Fruit fly (Drosophila melanogaster): ENCODE measurements around the gene CG9029.

DNA sequence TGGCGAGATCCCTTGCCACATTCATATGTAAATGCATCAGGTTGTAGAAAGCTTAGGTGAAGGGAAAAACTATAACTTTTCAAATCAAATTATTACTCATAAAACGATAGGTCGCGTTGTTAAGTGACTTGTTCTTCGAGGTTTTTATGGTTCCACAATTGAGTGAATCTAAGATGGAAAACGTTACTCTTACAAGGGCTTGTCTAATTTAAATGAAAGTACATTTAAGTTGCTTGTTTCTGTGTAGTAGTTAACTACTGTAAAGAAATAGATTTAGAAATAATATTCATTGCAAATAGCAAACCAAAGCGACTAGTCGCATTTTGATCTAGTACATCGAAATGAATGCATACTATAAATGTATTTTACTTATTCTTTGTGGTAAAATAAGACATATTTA is 2.4 kb upstream of the CG9029 start, which contains the start of gene CG44574:
- TF ChIP-seq CG8478 (optimal IDR thresholded peaks at IDR 0.05) (no peak), CTCF (optimal IDR thresholded peaks at IDR 0.05) (no peak)
